In the genomic region with DNA sequence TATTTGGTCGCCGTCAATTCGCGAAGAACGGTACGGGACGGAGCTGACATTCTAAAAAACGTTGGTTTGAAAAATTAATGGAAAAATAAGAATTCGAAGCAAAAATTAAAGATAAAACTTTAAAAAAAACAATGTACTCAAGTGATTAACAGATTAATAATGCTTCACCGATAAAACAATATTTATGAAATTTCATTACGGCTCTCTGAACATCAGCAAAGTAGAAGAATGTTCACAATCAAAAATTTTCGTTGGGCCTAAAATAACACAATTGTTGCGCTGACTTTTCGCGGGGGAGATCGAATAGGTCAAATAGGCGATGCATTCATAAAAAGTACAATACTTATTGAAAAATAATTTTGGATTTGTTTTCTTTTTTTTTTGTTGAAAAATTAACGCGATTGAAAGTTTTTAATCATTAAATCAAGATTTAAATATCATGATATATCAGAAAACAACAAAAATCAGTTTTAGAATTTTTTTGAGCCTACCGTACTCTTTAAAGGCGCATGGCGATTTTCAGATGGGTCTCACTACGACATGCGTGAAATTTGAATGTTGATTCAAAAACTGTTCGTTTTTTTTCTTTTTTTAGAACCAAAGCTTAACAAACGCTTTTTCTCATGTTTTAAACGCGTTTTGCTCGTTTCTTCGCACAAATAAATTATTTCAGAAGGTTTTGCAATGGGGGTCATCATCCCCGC, we compare ENCODE assay signal across 2 worm cellular contexts.
TF ChIP-seq lines count a peak whose summit lies in the region.

A gene (minus strand): TSS at position 51 of the 704 bp plus-strand sequence.
A gene (plus strand): TSS at position 674 of the 704 bp plus-strand sequence.

TF ChIP-seq in whole organism, L4 larva, 104 proteins besides CTCF, POLR2A, EP300 and RAD21:
- TF ChIP-seq lir-3 (tag; optimal IDR thresholded peaks at IDR 0.05; lab: Kevin White, UChicago) (no peak), unc-130 (GFP tag; optimal IDR thresholded peaks at IDR 0.05; lab: Kevin White, UChicago) (peak; percentile 11), fkh-10 (GFP tag; optimal IDR thresholded peaks at IDR 0.05; lab: Kevin White, UChicago) (no peak), T26A8.4 (GFP tag; IDR thresholded peaks at IDR 0.05; lab: Robert Waterston, UW) (no peak), unc-62 (GFP tag; optimal IDR thresholded peaks at IDR 0.05 in 1 of 2; lab: Kevin White, UChicago) (peak in 1 of 2 experiments; percentile 34), unc-62 (tag; optimal IDR thresholded peaks at IDR 0.05; lab: Kevin White, UChicago) (no peak), lsy-2 (tag; optimal IDR thresholded peaks at IDR 0.05; lab: Kevin White, UChicago) (no peak), nhr-111 (GFP tag; optimal IDR thresholded peaks at IDR 0.05; lab: Kevin White, UChicago) (no peak), daf-19 (GFP tag; conservative IDR thresholded peaks at IDR 0.05; lab: Robert Waterston, UW) (no peak), ztf-11 (tag; optimal IDR thresholded peaks at IDR 0.05; lab: Kevin White, UChicago) (no peak), ZK546.5 (tag; optimal IDR thresholded peaks at IDR 0.05; lab: Kevin White, UChicago) (no peak)

TF ChIP-seq in whole organism, young adult, 124 proteins besides CTCF, POLR2A, EP300 and RAD21 (continues in another document):
- TF ChIP-seq F37B4.10 (GFP tag; IDR thresholded peaks at IDR 0.05; lab: Robert Waterston, UW) = no peak
- peak; percentile 39; the same call in 1 of the 2 replicates for TF ChIP-seq D2030.7 (GFP tag; IDR thresholded peaks at IDR 0.05; lab: Robert Waterston, UW)
- TF ChIP-seq attf-5 (GFP tag; optimal IDR thresholded peaks at IDR 0.05; lab: Kevin White, UChicago) = no peak
- TF ChIP-seq F33H1.4 (GFP tag; IDR thresholded peaks at IDR 0.05; lab: Robert Waterston, UW) = peak; percentile 87
- TF ChIP-seq hmg-1.2 (GFP tag; IDR thresholded peaks at IDR 0.05; lab: Robert Waterston, UW) = no peak
- no peak for TF ChIP-seq ama-1 (optimal IDR thresholded peaks at IDR 0.05; lab: Kevin White, UChicago)
- no peak for TF ChIP-seq ama-1 (GFP tag; optimal IDR thresholded peaks at IDR 0.05; lab: Kevin White, UChicago)
- no peak for TF ChIP-seq rpc-1 (optimal IDR thresholded peaks at IDR 0.05; lab: Kevin White, UChicago)
- TF ChIP-seq rpc-1 (tag; optimal IDR thresholded peaks at IDR 0.05; lab: Kevin White, UChicago) = no peak
- peak; percentile 82 for TF ChIP-seq lsl-1 (GFP tag; optimal IDR thresholded peaks at IDR 0.05; lab: Kevin White, UChicago)
- TF ChIP-seq snpc-1.3 (tag; optimal IDR thresholded peaks at IDR 0.05; lab: Kevin White, UChicago; ENCODE audit: insufficient read depth) = no peak
- TF ChIP-seq mxl-1 (tag; optimal IDR thresholded peaks at IDR 0.05; lab: Kevin White, UChicago) = no peak
- TF ChIP-seq egl-44 (GFP tag; IDR thresholded peaks at IDR 0.05; lab: Robert Waterston, UW) = no peak
- TF ChIP-seq K11D2.4 (GFP tag; IDR thresholded peaks at IDR 0.05; lab: Robert Waterston, UW) = no peak
- no peak for TF ChIP-seq egrh-3 (GFP tag; IDR thresholded peaks at IDR 0.05; lab: Robert Waterston, UW)
- no peak for TF ChIP-seq tbx-9 (tag; optimal IDR thresholded peaks at IDR 0.05; lab: Kevin White, UChicago; ENCODE audit: borderline replicate concordance)
- no peak for TF ChIP-seq B0336.3 (GFP tag; IDR thresholded peaks at IDR 0.05; lab: Robert Waterston, UW)
- no peak for TF ChIP-seq attf-3 (GFP tag; conservative IDR thresholded peaks at IDR 0.05; lab: Robert Waterston, UW)
- no peak for TF ChIP-seq nfya-1 (tag; optimal IDR thresholded peaks at IDR 0.05; lab: Kevin White, UChicago; ENCODE audit: borderline replicate concordance, insufficient read depth)
- no peak for TF ChIP-seq madf-10 (tag; optimal IDR thresholded peaks at IDR 0.05; lab: Kevin White, UChicago)
- TF ChIP-seq F23B12.7 (tag; optimal IDR thresholded peaks at IDR 0.05; lab: Kevin White, UChicago; ENCODE audit: insufficient read depth) = no peak
- no peak for TF ChIP-seq repo-1 (tag; optimal IDR thresholded peaks at IDR 0.05; lab: Kevin White, UChicago)
- no peak for TF ChIP-seq lag-1 (GFP tag; IDR thresholded peaks at IDR 0.05; lab: Robert Waterston, UW)
- TF ChIP-seq Y53G8AR.9 (GFP tag; conservative IDR thresholded peaks at IDR 0.05; lab: Robert Waterston, UW) = no peak
- TF ChIP-seq F52B5.7 (tag; optimal IDR thresholded peaks at IDR 0.05; lab: Kevin White, UChicago) = no peak
- TF ChIP-seq ztf-25 (GFP tag; IDR thresholded peaks at IDR 0.05; lab: Robert Waterston, UW) = no peak
- TF ChIP-seq let-607 (tag; optimal IDR thresholded peaks at IDR 0.05; lab: Kevin White, UChicago) = no peak
- TF ChIP-seq C06A6.2 (GFP tag; conservative IDR thresholded peaks at IDR 0.05; lab: Robert Waterston, UW) = no peak
- no peak for TF ChIP-seq somi-1 (GFP tag; optimal IDR thresholded peaks at IDR 0.05; lab: Kevin White, UChicago)
- TF ChIP-seq Y56A3A.18 (GFP tag; IDR thresholded peaks at IDR 0.05; lab: Robert Waterston, UW) = no peak
- no peak for TF ChIP-seq aptf-3 (GFP tag; IDR thresholded peaks at IDR 0.05; lab: Robert Waterston, UW)
- no peak for TF ChIP-seq B0019.2 (GFP tag; conservative IDR thresholded peaks at IDR 0.05; lab: Robert Waterston, UW)
- TF ChIP-seq rcor-1 (GFP tag; IDR thresholded peaks at IDR 0.05; lab: Robert Waterston, UW) = no peak
- no peak for TF ChIP-seq madf-3 (GFP tag; IDR thresholded peaks at IDR 0.05; lab: Robert Waterston, UW)
- no peak for TF ChIP-seq Y79H2A.3 (GFP tag; conservative IDR thresholded peaks at IDR 0.05; lab: Robert Waterston, UW)
- TF ChIP-seq sea-2 (GFP tag; IDR thresholded peaks at IDR 0.05; lab: Robert Waterston, UW) = no peak
- no peak for TF ChIP-seq hmg-20 (GFP tag; IDR thresholded peaks at IDR 0.05; lab: Robert Waterston, UW)
- no peak for TF ChIP-seq ekl-4 (GFP tag; IDR thresholded peaks at IDR 0.05; lab: Robert Waterston, UW)
- TF ChIP-seq efl-1 (GFP tag; optimal IDR thresholded peaks at IDR 0.05; lab: Kevin White, UChicago) = peak; percentile 76
- peak; percentile 86 for TF ChIP-seq madf-6 (GFP tag; IDR thresholded peaks at IDR 0.05; lab: Robert Waterston, UW)
- no peak for TF ChIP-seq hlh-26 (GFP tag; conservative IDR thresholded peaks at IDR 0.05; lab: Robert Waterston, UW)
- no peak for TF ChIP-seq B0035.1 (tag; optimal IDR thresholded peaks at IDR 0.05; lab: Kevin White, UChicago)
- TF ChIP-seq bed-2 (GFP tag; IDR thresholded peaks at IDR 0.05; lab: Robert Waterston, UW) = no peak
- no peak for TF ChIP-seq nfyb-1 (GFP tag; IDR thresholded peaks at IDR 0.05; lab: Robert Waterston, UW)
- no peak for TF ChIP-seq mes-4 (tag; optimal IDR thresholded peaks at IDR 0.05; lab: Kevin White, UChicago)
- no peak for TF ChIP-seq Y95B8A.8 (GFP tag; IDR thresholded peaks at IDR 0.05; lab: Robert Waterston, UW)
- TF ChIP-seq lsy-27 (tag; optimal IDR thresholded peaks at IDR 0.05; lab: Kevin White, UChicago; ENCODE audit: borderline replicate concordance, insufficient read depth) = no peak
- TF ChIP-seq snpc-4 (GFP tag; optimal IDR thresholded peaks at IDR 0.05; lab: Kevin White, UChicago) = no peak
- peak in 1 of 4 experiments; percentile 7 for TF ChIP-seq snpc-4 (tag; optimal IDR thresholded peaks at IDR 0.05; lab: Kevin White, UChicago)
- no peak for TF ChIP-seq tbp1 (GFP tag; optimal IDR thresholded peaks at IDR 0.05; lab: Kevin White, UChicago)
- TF ChIP-seq cebp-1 (GFP tag; IDR thresholded peaks at IDR 0.05; lab: Robert Waterston, UW) = no peak
- TF ChIP-seq cebp-1 (tag; optimal IDR thresholded peaks at IDR 0.05; lab: Kevin White, UChicago) = no peak
- TF ChIP-seq lin-35 (GFP tag; optimal IDR thresholded peaks at IDR 0.05; lab: Kevin White, UChicago) = no peak
- TF ChIP-seq ztf-18 (tag; optimal IDR thresholded peaks at IDR 0.05; lab: Kevin White, UChicago) = no peak
- TF ChIP-seq ceh-79 (tag; optimal IDR thresholded peaks at IDR 0.05; lab: Kevin White, UChicago) = no peak
- no peak for TF ChIP-seq lin-26 (GFP tag; IDR thresholded peaks at IDR 0.05; lab: Robert Waterston, UW)
- no peak for TF ChIP-seq T26A5.8 (tag; optimal IDR thresholded peaks at IDR 0.05; lab: Kevin White, UChicago)
- TF ChIP-seq nhr-80 (tag; optimal IDR thresholded peaks at IDR 0.05; lab: Kevin White, UChicago) = no peak
- no peak for TF ChIP-seq ztf-26 (tag; optimal IDR thresholded peaks at IDR 0.05; lab: Kevin White, UChicago)
- no peak for TF ChIP-seq atf-7 (tag; optimal IDR thresholded peaks at IDR 0.05; lab: Kevin White, UChicago)
- TF ChIP-seq T07F8.4 (tag; optimal IDR thresholded peaks at IDR 0.05; lab: Kevin White, UChicago) = no peak
- TF ChIP-seq cebp-2 (GFP tag; IDR thresholded peaks at IDR 0.05; lab: Robert Waterston, UW) = no peak
- no peak for TF ChIP-seq die-1 (tag; optimal IDR thresholded peaks at IDR 0.05; lab: Kevin White, UChicago)
- TF ChIP-seq nhr-120 (GFP tag; IDR thresholded peaks at IDR 0.05; lab: Robert Waterston, UW) = no peak
- no peak for TF ChIP-seq attf-6 (GFP tag; IDR thresholded peaks at IDR 0.05; lab: Robert Waterston, UW)
- no peak for TF ChIP-seq zim-3 (tag; optimal IDR thresholded peaks at IDR 0.05; lab: Kevin White, UChicago)
- no peak for TF ChIP-seq egl-18 (GFP tag; IDR thresholded peaks at IDR 0.05; lab: Robert Waterston, UW)
- peak; percentile 50 for TF ChIP-seq dpl-1 (GFP tag; optimal IDR thresholded peaks at IDR 0.05; lab: Kevin White, UChicago)
- TF ChIP-seq ceh-58 (GFP tag; IDR thresholded peaks at IDR 0.05; lab: Robert Waterston, UW) = no peak
- no peak for TF ChIP-seq nfya-2 (GFP tag; IDR thresholded peaks at IDR 0.05; lab: Robert Waterston, UW)
- TF ChIP-seq snpc-1.1 (tag; optimal IDR thresholded peaks at IDR 0.05; lab: Kevin White, UChicago; ENCODE audit: insufficient read depth) = no peak
- no peak for TF ChIP-seq F49E8.2 (tag; optimal IDR thresholded peaks at IDR 0.05; lab: Kevin White, UChicago; ENCODE audit: insufficient read depth)
- TF ChIP-seq ZK185.1 (tag; optimal IDR thresholded peaks at IDR 0.05; lab: Kevin White, UChicago; ENCODE audit: poor library complexity, severe bottlenecking) = no peak
- TF ChIP-seq dpff-1 (tag; optimal IDR thresholded peaks at IDR 0.05; lab: Kevin White, UChicago) = no peak
- no peak for TF ChIP-seq snpc-3.4 (tag; optimal IDR thresholded peaks at IDR 0.05; lab: Kevin White, UChicago)
- TF ChIP-seq F57A8.1 (GFP tag; optimal IDR thresholded peaks at IDR 0.05; lab: Kevin White, UChicago) = no peak
